Worm (Caenorhabditis elegans) whole organism, mixed stage, embryonic: ENCODE data around the gene col-20.
"Not testable (repeated sequence)": the region's sequence is repeated elsewhere in the genome, so short reads cannot be mapped to it uniquely, and the experiment has no call there.

Experiments used
- M03D4.4 ChIP-seq: sonication (generic microtip); optimal IDR thresholded peaks from 2 replicates; lab custom pipeline; 2017; ENCODE audit warnings: mild to moderate bottlenecking, missing genetic modification characterization, missing compliant biosample characterization
- bed-3 ChIP-seq: fragments of 200-800 bp; sonication (Bioruptor generic); optimal IDR thresholded peaks from 3 replicates; lab custom pipeline; 2018; ENCODE audit warnings: mild to moderate bottlenecking, missing genetic modification characterization, moderate library complexity, missing compliant biosample characterization
- ceh-43 ChIP-seq: fragments of 200-800 bp; sonication (Bioruptor generic); optimal IDR thresholded peaks from 2 replicates; lab custom pipeline; 2018; ENCODE audit warnings: mild to moderate bottlenecking, missing genetic modification characterization, moderate library complexity, missing compliant biosample characterization
- ceh-83 ChIP-seq: fragments of 200-800 bp; sonication (Bioruptor generic); optimal IDR thresholded peaks from 2 replicates; lab custom pipeline; 2018; ENCODE audit warnings: mild to moderate bottlenecking, missing genetic modification characterization, missing compliant biosample characterization
- ces-1 ChIP-seq: fragments of 150-350 bp; optimal IDR thresholded peaks from 2 replicates; lab custom pipeline; 2014; ENCODE audit warnings: missing biosample characterization, missing genetic modification reagents, missing genetic modification characterization
- cnd-1 ChIP-seq: fragments of 200-800 bp; sonication (Bioruptor generic); optimal IDR thresholded peaks from 2 replicates; lab custom pipeline; 2018; ENCODE audit warnings: mild to moderate bottlenecking, missing genetic modification characterization, missing compliant biosample characterization
- elt-1 ChIP-seq: sonication (generic microtip); optimal IDR thresholded peaks from 2 replicates; lab custom pipeline; 2017; ENCODE audit warnings: missing genetic modification characterization, mild to moderate bottlenecking, missing compliant biosample characterization, antibody characterized with exemption, moderate library complexity, borderline replicate concordance; ENCODE audit not compliant: insufficient read depth
- elt-3 ChIP-seq: fragments of 150-350 bp; optimal IDR thresholded peaks from 2 replicates; lab custom pipeline; 2014; ENCODE audit warnings: missing biosample characterization, missing genetic modification characterization
- ham-2 ChIP-seq: fragments of 200-800 bp; sonication (Bioruptor generic); optimal IDR thresholded peaks from 2 replicates; lab custom pipeline; 2018; ENCODE audit warnings: mild to moderate bottlenecking, missing genetic modification characterization, missing compliant biosample characterization
- hlh-1 ChIP-seq: fragments of 150-350 bp; optimal IDR thresholded peaks from 2 replicates; lab custom pipeline; 2014; ENCODE audit warnings: missing biosample characterization, missing genetic modification reagents, missing genetic modification characterization
- lin-13 ChIP-seq: fragments of 150-350 bp; optimal IDR thresholded peaks from 2 replicates; lab custom pipeline; 2014; ENCODE audit warnings: missing biosample characterization, missing genetic modification characterization
- lin-32 ChIP-seq: fragments of 200-800 bp; sonication (Bioruptor generic); optimal IDR thresholded peaks from 2 replicates; lab custom pipeline; 2018; ENCODE audit warnings: mild to moderate bottlenecking, missing genetic modification characterization, missing compliant biosample characterization
- lsy-2 ChIP-seq: fragments of 150-350 bp; optimal IDR thresholded peaks from 2 replicates; lab custom pipeline; 2014; ENCODE audit warnings: missing biosample characterization, missing genetic modification characterization
- mls-2 ChIP-seq: sonication (generic microtip); optimal IDR thresholded peaks from 2 replicates; lab custom pipeline; 2016; ENCODE audit warnings: mild to moderate bottlenecking, missing genetic modification characterization, moderate library complexity, missing compliant biosample characterization
- nhr-2 ChIP-seq: fragments of 150-350 bp; optimal IDR thresholded peaks from 2 replicates; lab custom pipeline; 2014; ENCODE audit warnings: missing biosample characterization, missing genetic modification characterization
- nhr-237 ChIP-seq: fragments of 150-350 bp; optimal IDR thresholded peaks from 2 replicates; lab custom pipeline; 2014; ENCODE audit warnings: missing biosample characterization, missing genetic modification characterization
- nhr-28 ChIP-seq: fragments of 150-350 bp; optimal IDR thresholded peaks from 2 replicates; lab custom pipeline; 2014; ENCODE audit warnings: missing biosample characterization, missing genetic modification characterization
- nhr-76 ChIP-seq: sonication (generic microtip); optimal IDR thresholded peaks from 2 replicates; lab custom pipeline; 2017; ENCODE audit warnings: missing biosample characterization, missing genetic modification characterization
- sem-2 ChIP-seq: fragments of 200-800 bp; sonication (Bioruptor generic); optimal IDR thresholded peaks from 2 replicates; lab custom pipeline; 2018; ENCODE audit warnings: mild to moderate bottlenecking, missing genetic modification characterization, missing compliant biosample characterization
- sptf-1 ChIP-seq: sonication (generic microtip); optimal IDR thresholded peaks from 2 replicates; lab custom pipeline; 2017; ENCODE audit warnings: mild to moderate bottlenecking, missing genetic modification characterization, moderate library complexity, missing compliant biosample characterization
- tbx-8 ChIP-seq: fragments of 200-800 bp; sonication (Bioruptor generic); optimal IDR thresholded peaks from 2 replicates; lab custom pipeline; 2018; ENCODE audit warnings: mild to moderate bottlenecking, missing genetic modification characterization, moderate library complexity, missing compliant biosample characterization
- unc-120 ChIP-seq: sonication (generic microtip); optimal IDR thresholded peaks from 2 replicates; lab custom pipeline; 2017; ENCODE audit warnings: missing genetic modification characterization, missing compliant biosample characterization; ENCODE audit not compliant: poor library complexity, severe bottlenecking
- unc-39 ChIP-seq: fragments of 150-350 bp; optimal IDR thresholded peaks from 2 replicates; lab custom pipeline; 2014; ENCODE audit warnings: missing biosample characterization, missing genetic modification characterization
- unc-62 ChIP-seq: fragments of 150-350 bp; optimal IDR thresholded peaks from 2 replicates; lab custom pipeline; 2014; ENCODE audit warnings: missing biosample characterization, missing genetic modification reagents, missing genetic modification characterization

The col-20 gene

DNA sequence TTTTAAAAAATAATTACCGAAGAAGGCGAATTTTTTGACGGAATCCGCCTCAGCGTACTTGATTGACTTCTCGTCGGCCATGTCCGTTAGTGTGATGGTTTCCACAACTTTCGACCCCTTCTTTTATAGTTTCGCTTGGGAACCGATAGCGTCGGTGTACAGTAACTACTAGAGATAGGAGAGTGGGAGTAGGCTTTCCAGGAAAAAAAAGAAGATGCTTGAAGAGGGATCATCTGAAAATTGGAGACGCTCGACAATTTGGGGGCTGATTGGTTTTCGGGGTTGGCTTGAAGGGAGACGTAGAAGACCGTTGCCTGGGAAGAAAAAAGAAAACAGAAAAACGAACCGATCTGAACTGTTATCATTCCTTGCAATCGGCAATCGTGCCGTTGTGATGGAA lies at the start of gene col-20:
col-20 (minus strand) TSS at position 101 of the 400 bp plus-strand sequence.
- no peak for TF ChIP-seq M03D4.4

- TF ChIP-seq elt-1 (tag; lab: Kevin White, UChicago): no peak
- peak; percentile 64 for TF ChIP-seq nhr-2 (tag; lab: Kevin White, UChicago)
- no peak for TF ChIP-seq hlh-1 (tag; lab: Kevin White, UChicago)
- no peak for TF ChIP-seq bed-3 (GFP tag; lab: Kevin White, UChicago)
- TF ChIP-seq nhr-237 (tag; lab: Kevin White, UChicago): no peak
- TF ChIP-seq, all 35 proteins: peak for 1
These were observed 48.0 kb upstream of the col-20 start for ce11 chrII:4918501-4919021.

DNA sequence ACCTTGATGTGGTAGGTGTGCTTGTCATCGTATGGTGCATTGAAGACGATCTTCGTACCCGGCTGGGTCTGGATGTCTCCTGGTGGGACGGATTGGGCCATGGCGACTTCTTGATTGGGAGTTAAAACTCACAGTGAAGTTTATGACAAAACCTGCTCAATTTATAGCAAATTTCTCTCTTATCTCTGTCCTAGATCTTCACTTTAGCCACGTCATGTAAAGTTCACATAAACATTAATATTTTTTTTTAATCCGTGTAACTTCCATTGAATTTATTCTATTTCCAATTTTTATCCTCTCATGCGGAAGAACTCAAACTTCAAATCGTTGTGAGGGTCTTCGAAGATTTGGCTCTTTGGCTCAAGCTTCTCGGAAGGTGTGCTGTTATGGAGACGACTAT lies 45.9 kb upstream of the col-20 start, which contains the start of gene msp-31:
msp-31 (minus strand) TSS at position 101 of the 400 bp plus-strand sequence.
- TF ChIP-seq mls-2; elt-1 (tag; lab: Kevin White, UChicago); sptf-1 (tag; lab: Kevin White, UChicago): not testable (repeated sequence)

DNA sequence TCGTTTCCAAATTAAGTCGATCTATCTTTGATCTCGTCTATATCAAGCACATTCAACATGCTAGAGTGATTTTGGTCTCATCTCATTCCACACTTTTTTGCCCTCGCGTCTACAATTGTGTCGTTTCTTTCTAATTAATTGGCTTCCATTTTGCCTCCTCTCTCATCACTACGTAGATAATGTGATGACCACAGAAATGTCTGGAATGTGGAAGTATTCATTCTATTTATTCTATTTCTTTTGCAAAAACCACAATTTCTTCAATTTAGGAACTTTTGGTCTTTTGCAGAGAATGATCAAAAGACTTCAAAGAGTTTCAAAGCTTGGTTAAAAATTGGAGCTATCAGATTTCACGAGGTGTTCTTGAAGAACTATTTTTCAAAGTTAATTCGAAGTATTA lies 45.0 kb upstream of the col-20 start:
- no peak for TF ChIP-seq nhr-2 (tag; lab: Kevin White, UChicago)
- no peak for TF ChIP-seq nhr-76 (tag; lab: Kevin White, UChicago)
- TF ChIP-seq ceh-83 (GFP tag; lab: Kevin White, UChicago): no peak
- no peak for TF ChIP-seq ceh-43 (GFP tag; lab: Kevin White, UChicago)
- TF ChIP-seq ham-2 (GFP tag; lab: Kevin White, UChicago): no peak

DNA sequence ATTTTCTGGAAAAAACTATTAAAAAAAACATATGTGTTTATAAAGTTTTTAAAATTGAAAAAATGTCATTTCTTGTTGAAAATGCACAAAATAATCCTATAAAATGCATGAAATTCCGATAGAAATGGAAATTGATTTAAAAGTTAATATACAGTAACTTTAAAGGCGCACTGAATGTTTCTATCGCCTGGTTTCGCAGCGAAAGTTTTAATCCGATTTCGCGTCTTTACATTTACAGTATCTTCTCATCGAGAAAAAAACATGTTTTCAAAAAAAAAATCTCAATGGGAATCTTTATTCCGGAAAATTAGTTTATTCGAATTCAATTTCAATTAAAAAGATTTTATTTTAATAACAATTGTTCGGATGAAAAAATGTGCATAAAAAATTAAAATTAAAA lies 43.6 kb upstream of the col-20 start, which contains the start of gene R05F9.11:
R05F9.11 (minus strand) TSS at position 5 of the 400 bp plus-strand sequence.
- TF ChIP-seq ceh-43 (GFP tag; lab: Kevin White, UChicago) (no peak), tbx-8 (GFP tag; lab: Kevin White, UChicago) (no peak), unc-62 (GFP tag; lab: Kevin White, UChicago) (no peak), mls-2 (no peak), ces-1 (GFP tag; lab: Kevin White, UChicago) (no peak), nhr-28 (tag; lab: Kevin White, UChicago) (no peak), sptf-1 (tag; lab: Kevin White, UChicago) (no peak), elt-3 (tag; lab: Kevin White, UChicago) (no peak), lin-13 (tag; lab: Kevin White, UChicago) (no peak), nhr-76 (tag; lab: Kevin White, UChicago) (no peak), unc-120 (no peak), cnd-1 (tag; lab: Kevin White, UChicago) (no peak)

ce11 chrII:4908160-4908559 lies 37.6 kb upstream of the col-20 start:
- no peak for TF ChIP-seq ces-1 (GFP tag; lab: Kevin White, UChicago)
- TF ChIP-seq hlh-1 (tag; lab: Kevin White, UChicago): peak; percentile 30
- TF ChIP-seq unc-62 (GFP tag; lab: Kevin White, UChicago): peak; percentile 76
- TF ChIP-seq unc-39 (tag; lab: Kevin White, UChicago): no peak
- TF ChIP-seq unc-120: peak; percentile 38
- TF ChIP-seq ham-2 (GFP tag; lab: Kevin White, UChicago): peak; percentile 40

DNA sequence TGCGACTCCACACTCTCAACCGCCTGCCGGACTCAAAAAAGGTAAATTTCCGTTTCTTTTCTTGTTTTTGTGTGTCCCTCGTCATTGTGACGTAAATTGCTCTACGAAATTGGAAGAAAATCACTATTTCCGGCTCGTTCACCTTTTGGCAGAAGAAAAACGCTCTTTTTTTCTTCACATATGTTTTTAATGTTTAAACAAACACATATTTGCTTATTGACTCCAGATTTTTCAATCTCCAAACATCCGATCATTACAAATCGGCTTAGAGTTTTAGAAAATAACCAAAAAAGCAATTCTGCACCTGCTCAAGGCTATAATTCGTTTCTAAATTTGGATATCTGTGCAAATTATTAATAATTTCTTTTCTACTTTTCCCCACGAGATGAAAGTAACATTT lies 35.3 kb upstream of the col-20 start:
- no peak for TF ChIP-seq sem-2 (GFP tag; lab: Kevin White, UChicago)
- TF ChIP-seq unc-120: no peak
- no peak for TF ChIP-seq lsy-2 (tag; lab: Kevin White, UChicago)
- TF ChIP-seq lin-32 (GFP tag; lab: Kevin White, UChicago): no peak
- TF ChIP-seq sptf-1 (tag; lab: Kevin White, UChicago): no peak

- TF ChIP-seq tbx-8 (GFP tag; lab: Kevin White, UChicago): no peak
- TF ChIP-seq nhr-237 (tag; lab: Kevin White, UChicago): no peak
These were observed 34.7 kb upstream of the col-20 start for ce11 chrII:4905331-4905730.
